Fruit fly (Drosophila melanogaster) whole organism, adult: ENCODE measurements around the gene CG12213.

ENCODE experiments used
- CG5204 ChIP-seq: fragments of 200-800 bp; sonication (Bioruptor generic); optimal IDR thresholded peaks from 2 replicates; lab custom pipeline; 2016; ENCODE audit warnings: missing biosample characterization, missing genetic modification characterization
- Clk ChIP-seq: fragments of 200-800 bp; sonication (Bioruptor generic); optimal IDR thresholded peaks from 2 replicates; lab custom pipeline; 2017; ENCODE audit warnings: missing biosample characterization, missing genetic modification characterization
- Mnt ChIP-seq: fragments of 200-800 bp; sonication (Bioruptor generic); optimal IDR thresholded peaks from 2 replicates; lab custom pipeline; 2016; ENCODE audit warnings: missing biosample characterization, mild to moderate bottlenecking, missing genetic modification characterization
- bab1 ChIP-seq: fragments of 200-800 bp; sonication (Bioruptor generic); optimal IDR thresholded peaks from 3 replicates; lab custom pipeline; 2019; ENCODE audit warnings: missing biosample characterization, mild to moderate bottlenecking, missing genetic modification characterization, moderate library complexity
- cnc ChIP-seq, 2 experiments: fragments of >200 bp; optimal IDR thresholded peaks; 2 replicates each; lab custom pipeline; 2017
- kay ChIP-seq: fragments of 200-800 bp; sonication (Bioruptor generic); peaks from one replicate; lab custom pipeline; 2016; ENCODE audit warnings: missing biosample characterization, missing genetic modification characterization, borderline replicate concordance
- pad ChIP-seq: fragments of 200-800 bp; sonication (Bioruptor generic); optimal IDR thresholded peaks from 3 replicates; lab custom pipeline; 2017; ENCODE audit warnings: missing biosample characterization, missing genetic modification characterization, mild to moderate bottlenecking, moderate library complexity, missing genetic modification reagents
- tj ChIP-seq: fragments of 200-800 bp; sonication (Bioruptor generic); optimal IDR thresholded peaks from 3 replicates; lab custom pipeline; 2017; ENCODE audit warnings: missing biosample characterization, mild to moderate bottlenecking, missing genetic modification characterization, moderate library complexity
- toe ChIP-seq: fragments of 200-800 bp; sonication (Bioruptor generic); optimal IDR thresholded peaks from 2 replicates; lab custom pipeline; 2016; ENCODE audit warnings: missing biosample characterization, missing genetic modification characterization

DNA sequence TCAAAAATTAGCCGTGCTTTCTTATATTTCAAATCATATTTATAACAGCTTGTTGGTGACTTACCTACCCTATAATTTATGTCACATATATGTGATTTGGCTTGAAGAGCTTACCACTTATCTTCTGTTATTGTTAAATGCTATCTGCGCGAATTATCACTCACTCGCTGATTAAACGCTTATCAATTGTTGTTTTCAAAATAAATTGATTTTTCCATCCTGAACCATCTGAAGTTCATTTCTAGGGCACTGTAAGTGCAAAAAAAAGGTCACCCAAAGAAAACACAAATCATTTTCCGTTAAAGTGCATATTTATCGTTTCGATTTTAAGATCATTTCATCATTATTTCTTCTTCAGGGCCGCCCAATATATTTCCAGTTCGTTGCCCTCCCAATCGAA lies 10.8 kb upstream of the CG12213 start:
- TF ChIP-seq Clk (no peak), cnc (optimal IDR thresholded peaks at IDR 0.05; lab: Kevin White, UChicago) (no peak), bab1 (GFP tag; lab: Kevin White, UChicago) (no peak), kay (GFP tag; lab: Kevin White, UChicago) (peak; percentile 37), Mnt (GFP tag; lab: Kevin White, UChicago) (no peak), pad (GFP tag; lab: Kevin White, UChicago) (no peak), tj (GFP tag; lab: Kevin White, UChicago) (no peak), CG5204 (GFP tag; lab: Kevin White, UChicago) (no peak), toe (no peak)
